Worm (Caenorhabditis elegans) whole organism, L1 larva: ENCODE results near the gene bgnt-1.5.

ENCODE experiments used
- C16A3.4 ChIP-seq: fragments of 150-350 bp; optimal IDR thresholded peaks from 2 replicates; lab custom pipeline; 2014; ENCODE audit warnings: missing biosample characterization, missing genetic modification characterization
- C34B4.2 ChIP-seq: sonication (generic microtip); optimal IDR thresholded peaks from 2 replicates; lab custom pipeline; 2017; ENCODE audit warnings: mild to moderate bottlenecking, missing genetic modification characterization, missing compliant biosample characterization
- blmp-1 ChIP-seq: fragments of 150-350 bp; optimal IDR thresholded peaks from 2 replicates; lab custom pipeline; 2014; ENCODE audit warnings: missing biosample characterization, missing genetic modification characterization
- ceh-63 ChIP-seq: fragments of 200-800 bp; sonication (Bioruptor generic); optimal IDR thresholded peaks from 2 replicates; lab custom pipeline; 2018; ENCODE audit warnings: mild to moderate bottlenecking, missing genetic modification characterization, missing compliant biosample characterization
- ceh-8 ChIP-seq: fragments of 200-800 bp; sonication (Bioruptor generic); optimal IDR thresholded peaks from 2 replicates; lab custom pipeline; 2018; ENCODE audit warnings: mild to moderate bottlenecking, missing genetic modification characterization, moderate library complexity, missing compliant biosample characterization
- ceh-82 ChIP-seq, 3 experiments: fragments of 150-350 bp in 1 of 3; sonication (generic microtip) in 2 of 3; optimal IDR thresholded peaks; 2 replicates each; lab custom pipeline; 2014 to 2017; ENCODE audit warnings: missing biosample characterization in 3 of 3, missing genetic modification characterization in 3 of 3
- ceh-88 ChIP-seq: fragments of 200-800 bp; sonication (Bioruptor generic); IDR thresholded peaks from 2 replicates; pipeline ENCODE4 v1.3.6; 2022; ENCODE audit warnings: missing genetic modification characterization, missing compliant biosample characterization
- dpl-1 ChIP-seq, 3 experiments: fragments of 150-350 bp in 2 of 3; sonication (generic microtip) in 1 of 3; optimal IDR thresholded peaks; 2 replicates each; lab custom pipeline; 2014 to 2017; ENCODE audit warnings: missing biosample characterization in 3 of 3, missing genetic modification characterization in 3 of 3, missing genetic modification reagents in 3 of 3
- dsc-1 ChIP-seq: sonication (generic microtip); optimal IDR thresholded peaks from 2 replicates; lab custom pipeline; 2016; ENCODE audit warnings: mild to moderate bottlenecking, missing genetic modification characterization, missing compliant biosample characterization
- efl-1 ChIP-seq, 4 experiments: fragments of 150-350 bp; optimal IDR thresholded peaks in 3 of 4; peaks in 1 of 4; 1 replicate in 1 of 4; 2 replicates in 3 of 4; lab custom pipeline; 2014; ENCODE audit warnings: missing biosample characterization in 2 of 4, missing genetic modification characterization in 2 of 4, missing genetic modification reagents in 2 of 4
- elt-3 ChIP-seq, 6 experiments: fragments of 150-350 bp in 1 of 6; sonication (generic microtip); optimal IDR thresholded peaks; 2 replicates each; lab custom pipeline; 2017 to 2018; ENCODE audit warnings: missing biosample characterization in 6 of 6, missing genetic modification characterization in 6 of 6, inconsistent platforms in 1 of 6
- fkh-8 ChIP-seq: sonication (generic microtip); optimal IDR thresholded peaks from 2 replicates; lab custom pipeline; 2016; ENCODE audit warnings: mild to moderate bottlenecking, missing genetic modification characterization, missing compliant biosample characterization
- grh-1 ChIP-seq: fragments of 200-800 bp; sonication (Bioruptor generic); IDR thresholded peaks from 2 replicates; pipeline ENCODE4 v1.3.6; 2022; ENCODE audit warnings: missing genetic modification reagents, missing genetic modification characterization, missing compliant biosample characterization
- irx-1 ChIP-seq: sonication (generic microtip); optimal IDR thresholded peaks from 2 replicates; lab custom pipeline; 2016; ENCODE audit warnings: missing genetic modification characterization, missing compliant biosample characterization
- isw-1 ChIP-seq: fragments of 200-800 bp; sonication (Bioruptor generic); IDR thresholded peaks from 2 replicates; pipeline ENCODE4 v1.3.6; 2022; ENCODE audit warnings: missing genetic modification characterization, missing compliant biosample characterization
- lin-14 ChIP-seq: fragments of 200-800 bp; sonication (Bioruptor generic); optimal IDR thresholded peaks from 2 replicates; lab custom pipeline; 2018; ENCODE audit warnings: mild to moderate bottlenecking, missing genetic modification characterization, moderate library complexity, missing compliant biosample characterization
- lin-35 ChIP-seq, 2 experiments: fragments of 150-350 bp; optimal IDR thresholded peaks; 2 replicates each; lab custom pipeline; 2014; ENCODE audit warnings: missing biosample characterization in 2 of 2, missing genetic modification characterization in 2 of 2, missing genetic modification reagents in 2 of 2
- lin-39 ChIP-seq: fragments of 150-350 bp; optimal IDR thresholded peaks from 2 replicates; lab custom pipeline; 2014; ENCODE audit warnings: missing biosample characterization, missing genetic modification reagents, missing genetic modification characterization
- lsy-2 ChIP-seq, 2 experiments: fragments of 150-350 bp; optimal IDR thresholded peaks; 2 replicates each; lab custom pipeline; 2014; ENCODE audit warnings: missing biosample characterization in 2 of 2, missing genetic modification characterization in 2 of 2
- nhr-20 ChIP-seq: sonication (generic microtip); optimal IDR thresholded peaks from 2 replicates; lab custom pipeline; 2016; ENCODE audit warnings: mild to moderate bottlenecking, missing genetic modification characterization, missing compliant biosample characterization
- nhr-71 ChIP-seq: sonication (generic microtip); optimal IDR thresholded peaks from 2 replicates; lab custom pipeline; 2016; ENCODE audit warnings: mild to moderate bottlenecking, missing genetic modification characterization, moderate library complexity, missing compliant biosample characterization
- nhr-77 ChIP-seq: fragments of 150-350 bp; optimal IDR thresholded peaks from 2 replicates; lab custom pipeline; 2014; ENCODE audit warnings: missing biosample characterization, missing genetic modification characterization
- nhr-84 ChIP-seq: sonication (generic microtip); optimal IDR thresholded peaks from 2 replicates; lab custom pipeline; 2017; ENCODE audit warnings: missing biosample characterization, missing genetic modification characterization
- nhr-85 ChIP-seq: sonication (generic microtip); peaks from one replicate; lab custom pipeline; 2016; ENCODE audit warnings: missing genetic modification characterization, inconsistent platforms, missing compliant biosample characterization
- nhr-90 ChIP-seq: sonication (generic microtip); optimal IDR thresholded peaks from 2 replicates; lab custom pipeline; 2016; ENCODE audit warnings: mild to moderate bottlenecking, missing genetic modification characterization, missing compliant biosample characterization; ENCODE audit not compliant: poor library complexity
- pag-3 ChIP-seq: sonication (generic microtip); optimal IDR thresholded peaks from 2 replicates; lab custom pipeline; 2017; ENCODE audit warnings: missing genetic modification characterization, mild to moderate bottlenecking, missing compliant biosample characterization, antibody characterized with exemption, borderline replicate concordance; ENCODE audit not compliant: insufficient read depth
- pax-3 ChIP-seq: fragments of 200-800 bp; sonication (Bioruptor generic); optimal IDR thresholded peaks from 2 replicates; lab custom pipeline; 2018; ENCODE audit warnings: mild to moderate bottlenecking, missing genetic modification characterization, moderate library complexity, missing compliant biosample characterization
- rnt-1 ChIP-seq: sonication (generic microtip); optimal IDR thresholded peaks from 2 replicates; lab custom pipeline; 2016; ENCODE audit warnings: mild to moderate bottlenecking, missing genetic modification characterization, moderate library complexity, missing compliant biosample characterization
- snpc-4 ChIP-seq: fragments of 150-350 bp; optimal IDR thresholded peaks from 2 replicates; lab custom pipeline; 2014; ENCODE audit warnings: missing biosample characterization, missing genetic modification characterization
- swsn-7 ChIP-seq: sonication (generic microtip); optimal IDR thresholded peaks from 2 replicates; lab custom pipeline; 2016; ENCODE audit warnings: missing genetic modification characterization, missing compliant biosample characterization
- tbx-2 ChIP-seq: sonication (generic microtip); optimal IDR thresholded peaks from 2 replicates; lab custom pipeline; 2016; ENCODE audit warnings: missing genetic modification characterization, missing compliant biosample characterization
- unc-130 ChIP-seq: fragments of 150-350 bp; optimal IDR thresholded peaks from 2 replicates; lab custom pipeline; 2017; ENCODE audit warnings: missing biosample characterization, missing genetic modification characterization, inconsistent platforms
- unc-30 ChIP-seq: sonication (generic microtip); optimal IDR thresholded peaks from 2 replicates; lab custom pipeline; 2017; ENCODE audit warnings: missing biosample characterization, missing genetic modification characterization
- vab-15 ChIP-seq: sonication (generic microtip); optimal IDR thresholded peaks from 2 replicates; lab custom pipeline; 2017; ENCODE audit warnings: missing genotype, mild to moderate bottlenecking, missing genetic modification characterization, missing compliant biosample characterization

Gene bgnt-1.5

ce11 chrX:13221357-13221756, 10.8 kb downstream of the bgnt-1.5 start, which contains the start of gene asp-4 (continued):
- TF ChIP-seq irx-1: no peak
- TF ChIP-seq pax-3 (tag; lab: Kevin White, UChicago): no peak
- no peak for TF ChIP-seq nhr-84 (tag; lab: Kevin White, UChicago)
- TF ChIP-seq fkh-8: no peak
- no peak for TF ChIP-seq dpl-1 (GFP tag; optimal IDR thresholded peaks at IDR 0.05; lab: Kevin White, UChicago)

ce11 chrX:13220609-13221008, 11.6 kb downstream of the bgnt-1.5 start:
- TF ChIP-seq nhr-71 (peak; percentile 59), swsn-7 (tag; lab: Kevin White, UChicago) (no peak), pag-3 (tag; lab: Kevin White, UChicago) (peak; percentile 71), ceh-63 (GFP tag; lab: Kevin White, UChicago) (no peak), rnt-1 (peak; percentile 65), nhr-20 (tag; lab: Kevin White, UChicago) (peak; percentile 5), snpc-4 (peak; percentile 84), lsy-2 (tag; optimal IDR thresholded peaks at IDR 0.05; lab: Kevin White, UChicago) (peak in 1 of 2 experiments; percentile 40), ceh-8 (GFP tag; lab: Kevin White, UChicago) (no peak), vab-15 (tag; lab: Kevin White, UChicago) (no peak), lin-35 (GFP tag; optimal IDR thresholded peaks at IDR 0.05; lab: Kevin White, UChicago) (peak in 1 of 2 experiments; percentile 0), dpl-1 (GFP tag; optimal IDR thresholded peaks at IDR 0.05; lab: Kevin White, UChicago) (no peak), lin-14 (peak; percentile 69), unc-130 (tag; lab: Kevin White, UChicago) (peak; percentile 36)

ce11 chrX:13217940-13218339, 14.2 kb downstream of the bgnt-1.5 start:
- TF ChIP-seq isw-1 (GFP tag; lab: Robert Waterston, UW): no peak
- no peak for TF ChIP-seq snpc-4
- no peak for TF ChIP-seq lin-39 (tag; lab: Kevin White, UChicago)
- no peak for TF ChIP-seq grh-1 (GFP tag; lab: Robert Waterston, UW)
- TF ChIP-seq nhr-71: no peak
- no peak for TF ChIP-seq tbx-2 (tag; lab: Kevin White, UChicago)
- no peak for TF ChIP-seq unc-30 (tag; lab: Kevin White, UChicago)
- TF ChIP-seq C16A3.4 (tag; lab: Kevin White, UChicago): no peak
- TF ChIP-seq ceh-88: no peak
- no peak for TF ChIP-seq irx-1
- TF ChIP-seq lin-35 (GFP tag; optimal IDR thresholded peaks at IDR 0.05; lab: Kevin White, UChicago): no peak
- TF ChIP-seq nhr-77 (tag; lab: Kevin White, UChicago): no peak
- no peak for TF ChIP-seq rnt-1
- TF ChIP-seq blmp-1 (tag; lab: Kevin White, UChicago): no peak
- TF ChIP-seq nhr-85 (tag; lab: Kevin White, UChicago): no peak
- TF ChIP-seq elt-3 (tag; optimal IDR thresholded peaks at IDR 0.05; lab: Kevin White, UChicago): no peak
- no peak for TF ChIP-seq nhr-90 (tag; lab: Kevin White, UChicago)
- TF ChIP-seq C34B4.2 (tag; lab: Kevin White, UChicago): no peak
- TF ChIP-seq, all 84 proteins: peak for 0

ce11 chrX:13216802-13217201, 15.4 kb downstream of the bgnt-1.5 start, which contains the start of gene R12H7.4:
R12H7.4 (plus strand) TSS chrX:13217102.
- TF ChIP-seq ceh-8 (GFP tag; lab: Kevin White, UChicago): no peak
- no peak for TF ChIP-seq efl-1 (optimal IDR thresholded peaks at IDR 0.05; lab: Kevin White, UChicago)
- TF ChIP-seq efl-1 (GFP tag; optimal IDR thresholded peaks at IDR 0.05 in 1 of 2; lab: Kevin White, UChicago): peak in 1 of 2 experiments; percentile 29
- no peak for TF ChIP-seq ceh-82 (tag; optimal IDR thresholded peaks at IDR 0.05; lab: Kevin White, UChicago)
- TF ChIP-seq elt-3 (tag; optimal IDR thresholded peaks at IDR 0.05; lab: Kevin White, UChicago): no peak
- TF ChIP-seq dsc-1: no peak
- no peak for TF ChIP-seq pag-3 (tag; lab: Kevin White, UChicago)
- no peak for TF ChIP-seq lin-14
